Fruit fly (Drosophila melanogaster) whole organism: ENCODE measurements around the gene CG46306.

Experiments used
- CG8478 ChIP-seq: fragments of >200 bp; optimal IDR thresholded peaks from 2 replicates; lab custom pipeline; 2018; ENCODE audit warnings: inconsistent platforms
- Dll ChIP-seq: fragments of >200 bp; optimal IDR thresholded peaks from 2 replicates; lab custom pipeline; 2017
- EcR ChIP-seq, 2 experiments: fragments of >200 bp; optimal IDR thresholded peaks; 2 replicates each; lab custom pipeline; 2017; ENCODE audit warnings: missing biosample characterization in 2 of 2, missing genetic modification characterization in 2 of 2, missing genetic modification reagents in 2 of 2
- pan ChIP-seq: fragments of >200 bp; optimal IDR thresholded peaks from 2 replicates; lab custom pipeline; 2017
- psq ChIP-seq: fragments of >200 bp; optimal IDR thresholded peaks from 2 replicates; lab custom pipeline; 2017
- usp ChIP-seq: fragments of >200 bp; optimal IDR thresholded peaks from 2 replicates; lab custom pipeline; 2017; ENCODE audit warnings: missing biosample characterization, missing genetic modification characterization, mixed read lengths

dm6 chrX:16786860-16787415 is 48.4 kb downstream of the CG46306 start, which contains the start of the genes CG9609 and Sap30:
- no peak for TF ChIP-seq usp
- TF ChIP-seq CG8478 (lab: Kevin White, UChicago), result no peak
- no peak for TF ChIP-seq Dll (lab: Kevin White, UChicago)
- TF ChIP-seq pan, result no peak
- no peak for TF ChIP-seq EcR (GFP tag; optimal IDR thresholded peaks at IDR 0.05; lab: Kevin White, UChicago)
- no peak for TF ChIP-seq psq (lab: Kevin White, UChicago)
